Fruit fly (Drosophila melanogaster) whole organism, prepupa: ENCODE measurements around the gene CG17819.

Source experiments
- CG10631 ChIP-seq: fragments of 200-800 bp; sonication (Bioruptor generic); optimal IDR thresholded peaks from 2 replicates; lab custom pipeline; 2016; ENCODE audit warnings: missing biosample characterization, missing genetic modification characterization
- CG10669 ChIP-seq: fragments of 200-800 bp; sonication (Bioruptor generic); optimal IDR thresholded peaks from 3 replicates; lab custom pipeline; 2018; ENCODE audit warnings: missing biosample characterization, mild to moderate bottlenecking, missing genetic modification characterization, moderate library complexity
- CG11762 ChIP-seq: fragments of 200-800 bp; sonication (Bioruptor generic); optimal IDR thresholded peaks from 3 replicates; lab custom pipeline; 2016; ENCODE audit warnings: missing biosample characterization, missing genetic modification characterization; ENCODE audit not compliant: insufficient read depth
- CG11902 ChIP-seq: fragments of 200-800 bp; sonication (Bioruptor generic); optimal IDR thresholded peaks from 3 replicates; lab custom pipeline; 2016; ENCODE audit warnings: missing biosample characterization, missing genetic modification characterization
- CG15336 ChIP-seq: fragments of 200-800 bp; sonication (Bioruptor generic); IDR thresholded peaks from 2 replicates; pipeline ENCODE4 v1.3.6; 2022; ENCODE audit warnings: missing biosample characterization, missing genetic modification characterization
- CG1621 ChIP-seq: fragments of 200-800 bp; sonication (Bioruptor generic); optimal IDR thresholded peaks from 3 replicates; lab custom pipeline; 2018; ENCODE audit warnings: missing biosample characterization, mild to moderate bottlenecking, missing genetic modification characterization
- CG16779 ChIP-seq: fragments of 200-800 bp; sonication (Bioruptor generic); optimal IDR thresholded peaks from 3 replicates; lab custom pipeline; 2017; ENCODE audit warnings: missing biosample characterization, mild to moderate bottlenecking, missing genetic modification characterization
- CG31627 ChIP-seq: fragments of 200-800 bp; sonication (Bioruptor generic); optimal IDR thresholded peaks from 3 replicates; lab custom pipeline; 2016; ENCODE audit warnings: missing biosample characterization, missing genetic modification characterization
- CG3919 ChIP-seq: fragments of 200-800 bp; sonication (Bioruptor generic); optimal IDR thresholded peaks from 3 replicates; lab custom pipeline; 2016; ENCODE audit warnings: missing biosample characterization, missing genetic modification characterization
- CG4318 ChIP-seq: fragments of 200-800 bp; sonication (Bioruptor generic); optimal IDR thresholded peaks from 3 replicates; lab custom pipeline; 2017; ENCODE audit warnings: missing biosample characterization, mild to moderate bottlenecking, missing genetic modification characterization
- CG6163 ChIP-seq: fragments of 200-800 bp; sonication (Bioruptor generic); IDR thresholded peaks from 3 replicates; pipeline ENCODE4 v1.3.6; 2022; ENCODE audit warnings: missing biosample characterization, missing genetic modification characterization
- CG6276 ChIP-seq: fragments of 200-800 bp; sonication (Bioruptor generic); optimal IDR thresholded peaks from 2 replicates; lab custom pipeline; 2017; ENCODE audit warnings: missing biosample characterization, mild to moderate bottlenecking, missing genetic modification characterization
- CG6792 ChIP-seq: fragments of 200-800 bp; sonication (Bioruptor generic); optimal IDR thresholded peaks from 3 replicates; lab custom pipeline; 2016; ENCODE audit warnings: missing biosample characterization, missing genetic modification characterization
- CG6808 ChIP-seq: fragments of 200-800 bp; sonication (Bioruptor generic); optimal IDR thresholded peaks from 3 replicates; lab custom pipeline; 2017; ENCODE audit warnings: missing biosample characterization, missing genetic modification characterization, mild to moderate bottlenecking, moderate library complexity, missing genetic modification reagents
- CG7368 ChIP-seq: fragments of 200-800 bp; sonication (Bioruptor generic); optimal IDR thresholded peaks from 3 replicates; lab custom pipeline; 2016; ENCODE audit warnings: missing biosample characterization, missing genetic modification characterization
- CG8119 ChIP-seq: fragments of 200-800 bp; sonication (Bioruptor generic); IDR thresholded peaks from 3 replicates; pipeline ENCODE4 v1.3.6; 2022; ENCODE audit warnings: missing biosample characterization, missing genetic modification characterization
- CG8319 ChIP-seq: fragments of 200-800 bp; sonication (Bioruptor generic); optimal IDR thresholded peaks from 3 replicates; lab custom pipeline; 2016; ENCODE audit warnings: missing biosample characterization, missing genetic modification characterization
- CG8632 ChIP-seq: fragments of 200-800 bp; sonication (Bioruptor generic); optimal IDR thresholded peaks from 3 replicates; lab custom pipeline; 2016; ENCODE audit warnings: missing biosample characterization, missing genetic modification characterization
- CG9139 ChIP-seq: fragments of 200-800 bp; sonication (Bioruptor generic); optimal IDR thresholded peaks from 3 replicates; lab custom pipeline; 2017; ENCODE audit warnings: missing biosample characterization, mild to moderate bottlenecking, missing genetic modification characterization
- Eip75B ChIP-seq: fragments of 200-800 bp; sonication (Bioruptor generic); optimal IDR thresholded peaks from 3 replicates; lab custom pipeline; 2016; ENCODE audit warnings: missing biosample characterization, missing genetic modification characterization
- Eip78C ChIP-seq: fragments of 200-800 bp; sonication (Bioruptor generic); peaks from one replicate; lab custom pipeline; 2016; ENCODE audit warnings: missing biosample characterization, missing genetic modification characterization
- Eip93F ChIP-seq: fragments of 200-800 bp; sonication (Bioruptor generic); optimal IDR thresholded peaks from 2 replicates; lab custom pipeline; 2016; ENCODE audit warnings: missing biosample characterization, mild to moderate bottlenecking, missing genetic modification characterization
- Ets21C ChIP-seq: fragments of 200-800 bp; sonication (Bioruptor generic); optimal IDR thresholded peaks from 3 replicates; lab custom pipeline; 2016; ENCODE audit warnings: missing biosample characterization, missing genetic modification characterization
- Ets96B ChIP-seq: fragments of 200-800 bp; optimal IDR thresholded peaks from 2 replicates; lab custom pipeline; 2019; ENCODE audit warnings: missing biosample characterization, mild to moderate bottlenecking, missing genetic modification characterization, moderate library complexity
- Hr38 ChIP-seq: sonication (Bioruptor generic); optimal IDR thresholded peaks from 2 replicates; lab custom pipeline; 2016; ENCODE audit warnings: missing biosample characterization, missing genetic modification characterization
- Hr39 ChIP-seq: fragments of 200-800 bp; sonication (Bioruptor generic); optimal IDR thresholded peaks from 2 replicates; lab custom pipeline; 2016; ENCODE audit warnings: missing biosample characterization, missing genetic modification characterization
- Hr4 ChIP-seq: fragments of 200-800 bp; sonication (Bioruptor generic); optimal IDR thresholded peaks from 3 replicates; lab custom pipeline; 2016; ENCODE audit warnings: missing biosample characterization, missing genetic modification characterization
- Met ChIP-seq: fragments of 200-800 bp; sonication (Bioruptor generic); optimal IDR thresholded peaks from 3 replicates; lab custom pipeline; 2016; ENCODE audit warnings: missing biosample characterization, missing genetic modification characterization
- OdsH ChIP-seq: fragments of 200-800 bp; sonication (Bioruptor generic); optimal IDR thresholded peaks from 3 replicates; lab custom pipeline; 2016; ENCODE audit warnings: missing biosample characterization, missing genetic modification characterization
- Smox ChIP-seq: fragments of 200-800 bp; sonication (Bioruptor generic); optimal IDR thresholded peaks from 3 replicates; lab custom pipeline; 2016; ENCODE audit warnings: missing biosample characterization, missing genetic modification characterization
- Sox14 ChIP-seq: fragments of 200-800 bp; sonication (Bioruptor generic); optimal IDR thresholded peaks from 3 replicates; lab custom pipeline; 2016; ENCODE audit warnings: missing biosample characterization, missing genetic modification characterization
- achi ChIP-seq: fragments of 200-800 bp; sonication (Bioruptor generic); optimal IDR thresholded peaks from 3 replicates; lab custom pipeline; 2016; ENCODE audit warnings: missing biosample characterization, missing genetic modification characterization
- acj6 ChIP-seq: fragments of 200-800 bp; sonication (Bioruptor generic); optimal IDR thresholded peaks from 3 replicates; lab custom pipeline; 2016; ENCODE audit warnings: missing biosample characterization, missing genetic modification characterization
- cyc ChIP-seq: fragments of 200-800 bp; sonication (Bioruptor generic); optimal IDR thresholded peaks from 3 replicates; lab custom pipeline; 2016; ENCODE audit warnings: missing biosample characterization, missing genetic modification characterization
- dsx ChIP-seq: fragments of 200-800 bp; optimal IDR thresholded peaks from 3 replicates; lab custom pipeline; 2019; ENCODE audit warnings: missing biosample characterization, mild to moderate bottlenecking, missing genetic modification characterization, moderate library complexity; ENCODE audit not compliant: poor library complexity, severe bottlenecking
- eg ChIP-seq: fragments of 200-800 bp; sonication (Bioruptor generic); IDR thresholded peaks from 3 replicates; pipeline ENCODE4 v1.3.6; 2022; ENCODE audit warnings: missing biosample characterization, missing genetic modification characterization
- esn ChIP-seq: fragments of 200-800 bp; sonication (Bioruptor generic); optimal IDR thresholded peaks from 2 replicates; lab custom pipeline; 2016; ENCODE audit warnings: missing biosample characterization, mild to moderate bottlenecking, missing genetic modification characterization, moderate library complexity
- fd85E ChIP-seq: fragments of 200-800 bp; sonication (Bioruptor generic); optimal IDR thresholded peaks from 3 replicates; lab custom pipeline; 2016; ENCODE audit warnings: missing biosample characterization, missing genetic modification characterization
- fkh ChIP-seq: fragments of 200-800 bp; sonication (Bioruptor generic); optimal IDR thresholded peaks from 3 replicates; lab custom pipeline; 2017; ENCODE audit warnings: missing biosample characterization, mild to moderate bottlenecking, missing genetic modification characterization, moderate library complexity
- lz ChIP-seq: fragments of 200-800 bp; sonication (Bioruptor generic); optimal IDR thresholded peaks from 3 replicates; lab custom pipeline; 2016; ENCODE audit warnings: missing biosample characterization, missing genetic modification characterization
- net ChIP-seq: fragments of 200-800 bp; sonication (Bioruptor generic); optimal IDR thresholded peaks from 3 replicates; lab custom pipeline; 2016; ENCODE audit warnings: missing biosample characterization, missing genetic modification characterization
- salr ChIP-seq, 2 experiments: fragments of 200-800 bp; sonication (Bioruptor generic); optimal IDR thresholded peaks; 3 replicates each; lab custom pipeline; 2016 to 2018; ENCODE audit warnings: missing biosample characterization in 2 of 2, missing genetic modification characterization in 2 of 2, mild to moderate bottlenecking in 1 of 2
- spab ChIP-seq: fragments of 200-800 bp; sonication (Bioruptor generic); optimal IDR thresholded peaks from 2 replicates; lab custom pipeline; 2017; ENCODE audit warnings: missing biosample characterization, mild to moderate bottlenecking, missing genetic modification characterization, missing genetic modification reagents
- ss ChIP-seq, 2 experiments: fragments of 200-800 bp; sonication (Bioruptor generic); optimal IDR thresholded peaks; 2 replicates in 1 of 2; 3 replicates in 1 of 2; lab custom pipeline; 2017 to 2018; ENCODE audit warnings: mild to moderate bottlenecking in 2 of 2, missing biosample characterization in 2 of 2, missing genetic modification characterization in 2 of 2, moderate library complexity in 1 of 2
- svp ChIP-seq: fragments of 200-800 bp; sonication (Bioruptor generic); peaks from one replicate; lab custom pipeline; 2016; ENCODE audit warnings: missing biosample characterization, missing genetic modification characterization
- topi ChIP-seq: fragments of 200-800 bp; sonication (Bioruptor generic); optimal IDR thresholded peaks from 3 replicates; lab custom pipeline; 2016; ENCODE audit warnings: missing biosample characterization, missing genetic modification characterization
- vri ChIP-seq: fragments of 200-800 bp; sonication (Bioruptor generic); optimal IDR thresholded peaks from 3 replicates; lab custom pipeline; 2016; ENCODE audit warnings: missing biosample characterization, mild to moderate bottlenecking, missing genetic modification characterization

The CG17819 gene

dm6 chr3R:21859509-21859908 lies 25.8 kb downstream of the CG17819 start (continued):
- peak; percentile 39 for TF ChIP-seq fd85E (GFP tag; lab: Kevin White, UChicago)
- TF ChIP-seq CG3919 (GFP tag; lab: Kevin White, UChicago), result peak; percentile 88
- peak; percentile 81 for TF ChIP-seq CG7368
- peak; percentile 97 for TF ChIP-seq Met (GFP tag; lab: Kevin White, UChicago)
- peak; percentile 85 to 88 for TF ChIP-seq ss (GFP tag; optimal IDR thresholded peaks at IDR 0.05; lab: Kevin White, UChicago)
- TF ChIP-seq CG16779, result peak; percentile 76
- peak; percentile 92 for TF ChIP-seq CG8632 (GFP tag; lab: Kevin White, UChicago)
- peak; percentile 96 for TF ChIP-seq Smox (GFP tag; lab: Kevin White, UChicago)
- TF ChIP-seq Eip93F (GFP tag; lab: Kevin White, UChicago), result peak; percentile 93
- TF ChIP-seq CG4318, result peak; percentile 86
- TF ChIP-seq CG15336, result peak; percentile 90
- peak; percentile 89 for TF ChIP-seq net (GFP tag; lab: Kevin White, UChicago)
- peak; percentile 92 for TF ChIP-seq achi (GFP tag; lab: Kevin White, UChicago)
- TF ChIP-seq Hr4 (GFP tag; lab: Kevin White, UChicago), result peak; percentile 90
- TF ChIP-seq CG6276, result peak; percentile 78
- peak; percentile 88 for TF ChIP-seq CG10631 (GFP tag; lab: Kevin White, UChicago)
- TF ChIP-seq Sox14, result peak; percentile 93
- no peak for TF ChIP-seq fkh (GFP tag; lab: Kevin White, UChicago)
- peak; percentile 78 for TF ChIP-seq Ets96B (tag; lab: Kevin White, UChicago)
- peak; percentile 63 for TF ChIP-seq CG9139 (GFP tag; lab: Kevin White, UChicago)
- peak; percentile 75 for TF ChIP-seq CG8319
- peak; percentile 70 to 81 for TF ChIP-seq salr (GFP tag; optimal IDR thresholded peaks at IDR 0.05; lab: Kevin White, UChicago)
- peak; percentile 83 for TF ChIP-seq CG11902 (GFP tag; lab: Kevin White, UChicago)
- peak; percentile 96 for TF ChIP-seq lz (GFP tag; lab: Kevin White, UChicago)
- peak; percentile 98 for TF ChIP-seq esn (GFP tag; lab: Kevin White, UChicago)
- TF ChIP-seq CG1621 (tag; lab: Kevin White, UChicago), result peak; percentile 77
- peak; percentile 95 for TF ChIP-seq Ets21C (GFP tag; lab: Kevin White, UChicago)

- TF ChIP-seq Hr38 (GFP tag; lab: Kevin White, UChicago) (no peak), Eip75B (GFP tag; lab: Kevin White, UChicago) (no peak), CG8119 (no peak), CG10669 (no peak), CG11762 (GFP tag; lab: Kevin White, UChicago) (no peak), CG6163 (no peak), achi (GFP tag; lab: Kevin White, UChicago) (no peak), CG6808 (GFP tag; lab: Kevin White, UChicago) (no peak), fkh (GFP tag; lab: Kevin White, UChicago) (no peak), CG6792 (GFP tag; lab: Kevin White, UChicago) (no peak), dsx (GFP tag; lab: Kevin White, UChicago) (no peak), eg (peak; percentile 27; the same call in 1 of the 3 replicates), salr (GFP tag; optimal IDR thresholded peaks at IDR 0.05; lab: Kevin White, UChicago) (peak in 1 of 2 experiments; percentile 16), net (GFP tag; lab: Kevin White, UChicago) (peak; percentile 17)
- TF ChIP-seq, all 60 proteins: peak for 3
Measured at dm6 chr3R:21858290-21858875, 27.0 kb downstream of the CG17819 start.

- TF ChIP-seq CG31627, result peak; percentile 2
- TF ChIP-seq OdsH (GFP tag; lab: Kevin White, UChicago), result peak; percentile 3
- no peak for TF ChIP-seq topi (GFP tag; lab: Kevin White, UChicago)
- TF ChIP-seq vri, result no peak
- TF ChIP-seq cyc (GFP tag; lab: Kevin White, UChicago), result peak; percentile 19
- peak; percentile 8 for TF ChIP-seq acj6 (GFP tag; lab: Kevin White, UChicago)
- peak; percentile 40 for TF ChIP-seq Met (GFP tag; lab: Kevin White, UChicago)
- peak; percentile 4 for TF ChIP-seq esn (GFP tag; lab: Kevin White, UChicago)
- no peak for TF ChIP-seq spab (GFP tag; lab: Kevin White, UChicago)
- no peak for TF ChIP-seq CG3919 (GFP tag; lab: Kevin White, UChicago)
- peak; percentile 71 for TF ChIP-seq Eip78C (GFP tag; lab: Kevin White, UChicago)
- no peak for TF ChIP-seq CG6163
- TF ChIP-seq Hr39 (GFP tag; lab: Kevin White, UChicago), result peak; percentile 17
- TF ChIP-seq CG11902 (GFP tag; lab: Kevin White, UChicago), result no peak
- peak; percentile 3 for TF ChIP-seq lz (GFP tag; lab: Kevin White, UChicago)
- TF ChIP-seq CG8632 (GFP tag; lab: Kevin White, UChicago), result no peak
- TF ChIP-seq svp (GFP tag; lab: Kevin White, UChicago), result peak; percentile 68
- 0 out of 3 replicates have a peak, but pooled peaks have one; percentile 22 for TF ChIP-seq CG8119
- TF ChIP-seq, all 60 proteins: peak for 11
Measured at dm6 chr3R:21857509-21857908, 27.8 kb downstream of the CG17819 start.
